Worm (Caenorhabditis elegans): ENCODE results near the gene nrsn-1.

The nrsn-1 gene

DNA sequence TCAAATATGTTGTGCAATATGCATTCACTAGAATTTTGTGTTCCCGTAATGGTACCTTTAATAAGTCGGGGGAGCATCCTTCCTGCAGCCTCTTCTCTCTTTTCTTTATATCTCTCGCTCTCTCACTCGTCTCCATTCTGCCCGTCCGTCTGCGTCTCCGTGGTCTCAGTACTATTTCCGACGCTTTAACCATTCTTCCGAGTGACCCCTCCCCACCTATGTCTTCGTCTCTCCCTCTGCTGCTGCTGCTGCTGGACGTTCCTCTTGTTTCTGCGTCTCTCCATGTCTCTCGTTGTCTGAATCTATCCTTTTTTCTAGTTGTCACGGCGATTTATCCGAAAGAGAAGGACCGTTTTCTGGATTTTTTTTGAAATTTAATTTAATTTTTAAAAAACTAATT lies 11.9 kb downstream of the nrsn-1 start (continued):
- TF ChIP-seq ahr-1 (tag; optimal IDR thresholded peaks at IDR 0.05) (no peak), syd-9 (tag; optimal IDR thresholded peaks at IDR 0.05) (no peak), ceh-2 (tag; optimal IDR thresholded peaks at IDR 0.05) (no peak), dmd-4 (tag; optimal IDR thresholded peaks at IDR 0.05; ENCODE audit: borderline replicate concordance) (no peak), tbx-7 (tag; optimal IDR thresholded peaks at IDR 0.05) (no peak), elt-2 (tag; optimal IDR thresholded peaks at IDR 0.05) (no peak), pqm-1 (tag; optimal IDR thresholded peaks at IDR 0.05) (no peak), che-1 (tag; optimal IDR thresholded peaks at IDR 0.05) (no peak), ceh-6 (GFP tag; optimal IDR thresholded peaks at IDR 0.05) (no peak), pha-4 (tag; optimal IDR thresholded peaks at IDR 0.05) (no peak), ceh-19 (GFP tag; optimal IDR thresholded peaks at IDR 0.05) (no peak), hlh-13 (GFP tag; optimal IDR thresholded peaks at IDR 0.05) (no peak), hlh-8 (tag; optimal IDR thresholded peaks at IDR 0.05) (no peak), hlh-15 (tag; optimal IDR thresholded peaks at IDR 0.05) (no peak), dve-1 (tag; optimal IDR thresholded peaks at IDR 0.05) (no peak)

DNA sequence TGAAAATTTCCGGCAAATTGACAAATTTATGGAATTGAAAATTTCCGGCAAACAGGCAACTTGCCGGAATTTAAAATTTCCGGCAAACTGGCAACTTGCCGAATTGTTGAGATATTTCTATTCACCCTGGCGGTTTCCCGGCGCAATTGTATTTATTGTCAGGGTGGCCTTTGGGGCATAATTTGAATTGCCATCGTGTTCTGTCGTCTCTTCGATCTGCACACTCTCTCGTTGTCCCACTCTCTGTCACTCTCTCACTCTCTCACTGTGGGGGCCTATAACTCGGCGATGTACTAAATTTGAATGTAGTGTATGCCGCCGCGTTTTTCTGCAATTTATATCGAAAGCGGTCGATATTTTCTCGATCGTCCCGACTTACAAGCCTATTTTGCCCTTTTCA lies 12.8 kb downstream of the nrsn-1 start:
- no peak for TF ChIP-seq Y22D7AL.16 (tag; optimal IDR thresholded peaks at IDR 0.05)

- TF ChIP-seq fkh-6 (tag; optimal IDR thresholded peaks at IDR 0.05) (no peak), nhr-11 (tag; optimal IDR thresholded peaks at IDR 0.05) (no peak), fax-1 (tag; optimal IDR thresholded peaks at IDR 0.05) (no peak), ceh-24 (tag; optimal IDR thresholded peaks at IDR 0.05) (no peak), nfya-1 (tag; optimal IDR thresholded peaks at IDR 0.05) (no peak), ahr-1 (tag; optimal IDR thresholded peaks at IDR 0.05) (no peak), fkh-10 (GFP tag; optimal IDR thresholded peaks at IDR 0.05) (no peak), ztf-16 (tag; optimal IDR thresholded peaks at IDR 0.05) (no peak), gmeb-2 (tag; optimal IDR thresholded peaks at IDR 0.05) (no peak), ceh-34 (tag; optimal IDR thresholded peaks at IDR 0.05) (no peak), ceh-45 (GFP tag; IDR thresholded peaks at IDR 0.05) (no peak), ceh-14 (tag; optimal IDR thresholded peaks at IDR 0.05) (no peak), zip-5 (tag; optimal IDR thresholded peaks at IDR 0.05) (no peak), dve-1 (tag; optimal IDR thresholded peaks at IDR 0.05) (no peak), lin-11 (tag; optimal IDR thresholded peaks at IDR 0.05) (no peak), nhr-232 (tag; optimal IDR thresholded peaks at IDR 0.05) (no peak)
Observed at ce11 chrV:3698497-3698896, 17.3 kb downstream of the nrsn-1 start.

DNA sequence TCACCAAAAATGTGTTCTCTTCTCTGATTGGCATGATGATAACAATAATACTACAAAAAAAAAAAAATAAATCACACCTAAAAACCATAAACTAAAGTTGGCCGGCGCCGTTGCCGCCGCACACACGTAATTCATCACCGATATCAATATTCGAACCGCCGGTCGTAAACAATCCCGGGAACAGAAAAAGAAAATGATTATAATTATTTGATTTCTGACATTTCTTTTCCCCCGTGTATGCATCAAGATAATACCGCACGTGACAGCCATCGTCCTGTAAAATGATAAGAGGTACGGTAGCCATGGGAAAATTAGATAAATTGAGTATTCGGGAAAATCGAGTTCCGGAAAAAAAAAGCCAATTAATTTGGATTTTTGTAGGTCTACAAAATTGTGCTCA lies 18.7 kb downstream of the nrsn-1 start:
- no peak for TF ChIP-seq nhr-11 (tag; optimal IDR thresholded peaks at IDR 0.05)
- peak; percentile 74 for TF ChIP-seq elt-2 (tag; optimal IDR thresholded peaks at IDR 0.05)
- TF ChIP-seq T23F11.4 (GFP tag; optimal IDR thresholded peaks at IDR 0.05), result no peak

ce11 chrV:3695254-3695653 lies 20.5 kb downstream of the nrsn-1 start:
- no peak for TF ChIP-seq unc-3 (GFP tag; conservative IDR thresholded peaks at IDR 0.05)
- TF ChIP-seq unc-3 (tag; optimal IDR thresholded peaks at IDR 0.05), result no peak
- no peak for TF ChIP-seq ahr-1 (tag; optimal IDR thresholded peaks at IDR 0.05)
- TF ChIP-seq ceh-34 (tag; optimal IDR thresholded peaks at IDR 0.05), result no peak
- no peak for TF ChIP-seq odd-2 (tag; optimal IDR thresholded peaks at IDR 0.05)
- TF ChIP-seq C08G9.2 (tag; optimal IDR thresholded peaks at IDR 0.05), result no peak
- TF ChIP-seq sox-4 (tag; optimal IDR thresholded peaks at IDR 0.05), result no peak
- TF ChIP-seq npax-4 (tag; optimal IDR thresholded peaks at IDR 0.05), result no peak
- no peak for TF ChIP-seq ceh-9 (tag; optimal IDR thresholded peaks at IDR 0.05)
- no peak for TF ChIP-seq ref-2 (tag; optimal IDR thresholded peaks at IDR 0.05)
- no peak for TF ChIP-seq C38D4.7 (GFP tag; optimal IDR thresholded peaks at IDR 0.05)
- no peak for TF ChIP-seq T23F11.4 (GFP tag; optimal IDR thresholded peaks at IDR 0.05)
- TF ChIP-seq zip-5 (tag; optimal IDR thresholded peaks at IDR 0.05), result no peak
- TF ChIP-seq pqm-1 (tag; optimal IDR thresholded peaks at IDR 0.05), result no peak
- no peak for TF ChIP-seq ceh-2 (tag; optimal IDR thresholded peaks at IDR 0.05)
- TF ChIP-seq pros-1 (tag; optimal IDR thresholded peaks at IDR 0.05), result no peak
- no peak for TF ChIP-seq elt-4 (tag; optimal IDR thresholded peaks at IDR 0.05)
